Worm (Caenorhabditis elegans): Measurements from ENCODE around the gene K04C1.2.

Gene K04C1.2

DNA sequence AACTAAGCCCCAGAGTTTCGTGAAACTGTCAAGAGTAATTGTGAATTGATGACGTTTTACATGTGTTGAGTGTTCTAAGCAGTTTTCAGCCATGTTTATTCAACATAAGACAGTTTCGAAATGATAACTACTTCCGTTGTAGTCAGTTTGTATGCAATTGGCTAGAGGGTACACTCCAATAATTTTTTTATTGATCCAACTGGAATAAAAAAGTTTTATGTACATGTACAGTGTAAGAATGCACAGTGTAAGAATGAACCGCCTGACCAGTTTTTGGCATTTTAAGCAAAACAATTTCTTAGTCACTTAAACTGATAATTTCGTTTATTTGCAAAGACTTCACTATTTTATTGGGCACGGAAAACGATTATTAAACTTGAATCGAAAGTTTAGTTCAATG lies 25.2 kb upstream of the K04C1.2 start:
- no peak for TF ChIP-seq elt-1 (tag; optimal IDR thresholded peaks at IDR 0.05; ENCODE audit: borderline replicate concordance, insufficient read depth)
- TF ChIP-seq nhr-2 (tag; optimal IDR thresholded peaks at IDR 0.05) = no peak
- TF ChIP-seq ceh-39 (tag; optimal IDR thresholded peaks at IDR 0.05) = no peak
- no peak for TF ChIP-seq drap-1 (GFP tag; optimal IDR thresholded peaks at IDR 0.05)
- TF ChIP-seq bed-3 (GFP tag; optimal IDR thresholded peaks at IDR 0.05) = no peak
- TF ChIP-seq flh-1 (GFP tag; optimal IDR thresholded peaks at IDR 0.05) = no peak
- no peak for TF ChIP-seq hlh-1 (tag; optimal IDR thresholded peaks at IDR 0.05)
- no peak for TF ChIP-seq pha-4 (tag; optimal IDR thresholded peaks at IDR 0.05)
- no peak for TF ChIP-seq unc-120 (tag; optimal IDR thresholded peaks at IDR 0.05; ENCODE audit: poor library complexity, severe bottlenecking)
- no peak for TF ChIP-seq nhr-237 (tag; optimal IDR thresholded peaks at IDR 0.05)
- TF ChIP-seq M03D4.4 (tag; optimal IDR thresholded peaks at IDR 0.05) = no peak
- no peak for TF ChIP-seq elt-3 (tag; optimal IDR thresholded peaks at IDR 0.05)

DNA sequence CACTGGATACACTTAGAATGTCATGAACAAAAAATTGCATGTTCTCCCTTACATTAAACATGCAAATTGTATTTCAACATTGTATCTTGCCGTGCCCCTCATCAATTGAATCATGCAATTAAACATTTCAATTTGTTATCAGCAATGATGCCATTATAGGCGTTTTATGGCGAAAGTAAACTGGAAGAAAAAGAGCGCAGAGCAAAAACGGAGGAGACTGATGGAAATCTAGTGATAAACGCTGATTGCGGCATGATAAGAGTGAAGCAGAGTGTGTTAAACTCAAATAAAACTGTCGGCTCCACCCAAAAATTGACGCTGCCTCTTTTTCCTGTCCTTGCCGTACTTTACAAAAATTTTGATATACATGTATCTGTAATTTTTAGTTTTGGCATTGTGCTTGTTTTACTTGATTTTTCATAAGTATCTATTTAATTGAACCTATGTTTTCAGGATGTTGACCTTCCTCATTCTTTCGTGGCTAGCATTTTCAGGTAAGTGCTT lies 23.9 kb upstream of the K04C1.2 start, which contains the start of gene K06G5.1:
K06G5.1 (plus strand) TSS at position 454 of the 504 bp plus-strand sequence.
- no peak for TF ChIP-seq unc-39 (tag; optimal IDR thresholded peaks at IDR 0.05)
- no peak for TF ChIP-seq ceh-83 (GFP tag; optimal IDR thresholded peaks at IDR 0.05)
- no peak for TF ChIP-seq ceh-39 (tag; optimal IDR thresholded peaks at IDR 0.05)
- no peak for TF ChIP-seq mab-5 (tag; optimal IDR thresholded peaks at IDR 0.05)
- TF ChIP-seq cnd-1 (tag; optimal IDR thresholded peaks at IDR 0.05) = no peak
- TF ChIP-seq elt-3 (tag; optimal IDR thresholded peaks at IDR 0.05) = no peak
- TF ChIP-seq ceh-43 (GFP tag; optimal IDR thresholded peaks at IDR 0.05) = no peak
- no peak for TF ChIP-seq tbx-8 (GFP tag; optimal IDR thresholded peaks at IDR 0.05)
- TF ChIP-seq blmp-1 (tag; optimal IDR thresholded peaks at IDR 0.05) = no peak
- no peak for TF ChIP-seq mep-1 (tag; optimal IDR thresholded peaks at IDR 0.05)
- no peak for TF ChIP-seq nhr-28 (tag; optimal IDR thresholded peaks at IDR 0.05)
- TF ChIP-seq sem-2 (GFP tag; optimal IDR thresholded peaks at IDR 0.05) = no peak
- no peak for TF ChIP-seq M03D4.4 (tag; optimal IDR thresholded peaks at IDR 0.05)
- no peak for TF ChIP-seq unc-62 (GFP tag; optimal IDR thresholded peaks at IDR 0.05)

DNA sequence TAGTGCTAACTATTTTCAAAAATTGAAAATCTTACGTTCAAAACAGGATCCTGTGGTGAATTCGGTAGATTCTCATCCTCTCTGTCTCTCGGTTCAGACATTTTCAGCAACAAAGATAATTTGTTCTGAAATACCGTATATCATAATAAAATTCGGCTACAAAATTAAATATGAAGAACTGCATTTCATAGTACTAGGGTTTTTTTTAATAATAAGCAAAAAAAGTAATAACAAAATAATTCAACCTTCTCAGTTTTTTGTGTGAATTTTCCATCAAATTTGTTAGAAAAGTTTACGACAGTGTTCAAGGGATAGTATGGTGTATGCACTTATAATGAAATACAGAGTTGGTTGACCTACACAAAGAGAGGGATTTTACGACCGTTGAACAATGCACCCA lies 15.4 kb upstream of the K04C1.2 start, which contains the start of gene K06G5.3:
K06G5.3 (minus strand) TSS at position 101 of the 400 bp plus-strand sequence.
- no peak for TF ChIP-seq ham-2 (GFP tag; optimal IDR thresholded peaks at IDR 0.05)
- no peak for TF ChIP-seq snpc-4 (tag; optimal IDR thresholded peaks at IDR 0.05)
- no peak for TF ChIP-seq pha-4 (tag; optimal IDR thresholded peaks at IDR 0.05)
- TF ChIP-seq mep-1 (tag; optimal IDR thresholded peaks at IDR 0.05) = no peak
- TF ChIP-seq nhr-237 (tag; optimal IDR thresholded peaks at IDR 0.05) = no peak
- no peak for TF ChIP-seq unc-39 (tag; optimal IDR thresholded peaks at IDR 0.05)
- no peak for TF ChIP-seq zip-8 (tag; optimal IDR thresholded peaks at IDR 0.05)
- TF ChIP-seq ceh-43 (GFP tag; optimal IDR thresholded peaks at IDR 0.05) = no peak
- no peak for TF ChIP-seq hlh-1 (tag; optimal IDR thresholded peaks at IDR 0.05)
- no peak for TF ChIP-seq lsy-2 (tag; optimal IDR thresholded peaks at IDR 0.05)
- TF ChIP-seq mab-5 (tag; optimal IDR thresholded peaks at IDR 0.05) = no peak
- no peak for TF ChIP-seq cnd-1 (tag; optimal IDR thresholded peaks at IDR 0.05)
- TF ChIP-seq M03D4.4 (tag; optimal IDR thresholded peaks at IDR 0.05) = no peak
- TF ChIP-seq ztf-11 (tag; optimal IDR thresholded peaks at IDR 0.05) = no peak
- TF ChIP-seq flh-1 (GFP tag; optimal IDR thresholded peaks at IDR 0.05) = no peak

DNA sequence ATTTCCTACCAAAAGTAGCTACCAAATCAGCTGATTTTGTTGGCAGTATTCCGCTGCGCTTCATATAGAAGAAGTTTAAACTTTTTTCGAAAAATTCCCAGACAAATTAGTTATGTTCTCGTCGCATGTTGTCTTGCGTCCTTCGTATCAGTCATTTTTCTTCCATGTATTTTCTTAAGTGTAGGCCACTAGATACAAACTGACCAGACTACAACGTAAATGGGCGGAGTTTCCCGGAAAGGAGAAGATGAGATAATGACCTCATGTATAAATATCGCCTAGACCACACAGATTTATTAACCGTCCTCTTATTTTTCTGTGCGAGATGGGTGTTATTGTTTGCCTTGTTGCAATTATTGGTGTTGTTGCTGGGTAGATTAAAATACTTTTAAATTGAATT lies 13.2 kb upstream of the K04C1.2 start, which contains the start of gene cyp-13B2:
cyp-13B2 (plus strand) TSS at position 301 of the 400 bp plus-strand sequence.
- TF ChIP-seq mep-1 (tag; optimal IDR thresholded peaks at IDR 0.05) (no peak), bed-3 (GFP tag; optimal IDR thresholded peaks at IDR 0.05) (no peak), nhr-12 (tag; optimal IDR thresholded peaks at IDR 0.05) (no peak), M03D4.4 (tag; optimal IDR thresholded peaks at IDR 0.05) (no peak), ztf-11 (tag; optimal IDR thresholded peaks at IDR 0.05) (no peak), mls-2 (tag; optimal IDR thresholded peaks at IDR 0.05) (no peak), flh-1 (GFP tag; optimal IDR thresholded peaks at IDR 0.05) (no peak), nhr-237 (tag; optimal IDR thresholded peaks at IDR 0.05) (no peak), drap-1 (GFP tag; optimal IDR thresholded peaks at IDR 0.05) (no peak), elt-3 (tag; optimal IDR thresholded peaks at IDR 0.05) (no peak), hlh-1 (tag; optimal IDR thresholded peaks at IDR 0.05) (no peak)

DNA sequence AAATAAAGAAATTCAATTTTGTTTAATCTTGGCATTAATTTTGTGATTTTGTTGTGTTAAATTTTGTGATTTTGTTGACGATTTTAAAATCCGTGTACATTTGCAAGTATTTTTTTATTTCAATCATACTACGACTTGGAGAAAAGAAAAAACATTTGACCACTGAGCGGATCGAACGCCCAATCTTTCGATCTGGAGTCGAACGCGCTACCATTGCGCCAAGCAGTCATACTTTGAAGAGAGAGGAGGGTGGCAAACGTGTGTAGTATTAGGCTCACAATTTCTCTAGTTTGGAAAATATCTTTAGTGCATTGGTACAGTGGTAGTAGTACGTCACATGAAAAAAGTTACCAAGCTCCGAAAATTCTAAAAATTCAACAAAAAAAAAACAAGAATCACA lies 9.7 kb upstream of the K04C1.2 start:
- TF ChIP-seq ceh-83 (GFP tag; optimal IDR thresholded peaks at IDR 0.05) (peak; percentile 66), drap-1 (GFP tag; optimal IDR thresholded peaks at IDR 0.05) (no peak), blmp-1 (tag; optimal IDR thresholded peaks at IDR 0.05) (no peak), unc-39 (tag; optimal IDR thresholded peaks at IDR 0.05) (no peak), zip-8 (tag; optimal IDR thresholded peaks at IDR 0.05) (no peak), nhr-237 (tag; optimal IDR thresholded peaks at IDR 0.05) (no peak), nhr-2 (tag; optimal IDR thresholded peaks at IDR 0.05) (no peak), mls-2 (tag; optimal IDR thresholded peaks at IDR 0.05) (no peak), ztf-11 (tag; optimal IDR thresholded peaks at IDR 0.05) (no peak), M03D4.4 (tag; optimal IDR thresholded peaks at IDR 0.05) (peak; percentile 28), snpc-4 (tag; optimal IDR thresholded peaks at IDR 0.05) (no peak), ceh-43 (GFP tag; optimal IDR thresholded peaks at IDR 0.05) (no peak), cnd-1 (tag; optimal IDR thresholded peaks at IDR 0.05) (no peak), lin-32 (GFP tag; optimal IDR thresholded peaks at IDR 0.05) (no peak), elt-1 (tag; optimal IDR thresholded peaks at IDR 0.05; ENCODE audit: borderline replicate concordance, insufficient read depth) (no peak), bed-3 (GFP tag; optimal IDR thresholded peaks at IDR 0.05) (no peak), nhr-12 (tag; optimal IDR thresholded peaks at IDR 0.05) (no peak)
